Worm (Caenorhabditis elegans) whole organism, early embryonic: ENCODE measurements around the gene Y73B3A.4.
"Not testable (repeated sequence)": the region's sequence is repeated elsewhere in the genome, so short reads cannot be mapped to it uniquely, and the experiment has no call there.

Experiments
- B0310.2 ChIP-seq: sonication (generic microtip); optimal IDR thresholded peaks from 2 replicates; lab custom pipeline; 2016; ENCODE audit warnings: mild to moderate bottlenecking, missing genetic modification characterization, missing compliant biosample characterization
- aly-1 ChIP-seq: sonication (generic microtip); optimal IDR thresholded peaks from 2 replicates; lab custom pipeline; 2016; ENCODE audit warnings: missing genetic modification characterization, missing compliant biosample characterization
- ama-1 ChIP-seq: fragments of 150-350 bp; optimal IDR thresholded peaks from 2 replicates; lab custom pipeline; 2014
- ceh-13 ChIP-seq: fragments of 200-800 bp; sonication (Bioruptor generic); optimal IDR thresholded peaks from 2 replicates; lab custom pipeline; 2018; ENCODE audit warnings: mild to moderate bottlenecking, missing genetic modification characterization, missing compliant biosample characterization
- ceh-36 ChIP-seq: sonication (generic microtip); optimal IDR thresholded peaks from 2 replicates; lab custom pipeline; 2016; ENCODE audit warnings: missing genetic modification characterization, inconsistent platforms, missing compliant biosample characterization
- flt-1 ChIP-seq: fragments of 200-800 bp; sonication (Bioruptor generic); IDR thresholded peaks from 2 replicates; pipeline ENCODE4 v1.3.6; 2022; ENCODE audit warnings: missing genetic modification characterization, missing compliant biosample characterization
- scrt-1 ChIP-seq: fragments of 200-800 bp; sonication (Bioruptor generic); IDR thresholded peaks from 2 replicates; pipeline ENCODE4 v1.3.6; 2022; ENCODE audit warnings: missing genetic modification characterization, missing compliant biosample characterization
- sea-1 ChIP-seq: fragments of 200-800 bp; sonication (Bioruptor generic); conservative IDR thresholded peaks from 2 replicates; pipeline ENCODE4 v1.3.6; 2022; ENCODE audit warnings: missing genetic modification characterization, missing compliant biosample characterization

- not testable (repeated sequence) for TF ChIP-seq B0310.2 (tag; lab: Kevin White, UChicago); flt-1; aly-1; ama-1 (lab: Kevin White, UChicago); ceh-13 (GFP tag; lab: Kevin White, UChicago); scrt-1 (GFP tag; lab: Robert Waterston, UW); sea-1 (GFP tag; lab: Robert Waterston, UW); ceh-36
These were observed 14.8 kb upstream of the Y73B3A.4 start, which contains the start of gene fbxa-16 for ce11 chrX:119363-119762.
